Fruit fly (Drosophila melanogaster) whole organism, embryonic: ENCODE results near the gene Kah.

Experiments used
- Awh ChIP-seq: fragments of 200-800 bp; sonication (Bioruptor generic); IDR thresholded peaks from 2 replicates; pipeline ENCODE4, ENCODE4 v1.3.6; 2022; ENCODE audit warnings: missing biosample characterization, missing genetic modification characterization
- CG12942 ChIP-seq: fragments of 200-800 bp; sonication (Bioruptor generic); optimal IDR thresholded peaks from 3 replicates; lab custom pipeline; 2016; ENCODE audit warnings: missing biosample characterization, missing genetic modification characterization
- CG13287 ChIP-seq: fragments of 200-800 bp; sonication (Bioruptor generic); IDR thresholded peaks from 2 replicates; pipeline ENCODE4 v1.3.6; 2022; ENCODE audit warnings: missing biosample characterization, missing genetic modification characterization; ENCODE audit not compliant: partially characterized antibody
- CG18599 ChIP-seq: fragments of 200-800 bp; sonication (Bioruptor generic); optimal IDR thresholded peaks from 3 replicates; lab custom pipeline; 2017; ENCODE audit warnings: missing biosample characterization, missing genetic modification characterization, mild to moderate bottlenecking, moderate library complexity, missing genetic modification reagents
- CG4360 ChIP-seq: fragments of 200-800 bp; sonication (Bioruptor generic); IDR thresholded peaks from 2 replicates; pipeline ENCODE4 v1.3.6; 2022; ENCODE audit warnings: missing biosample characterization, missing genetic modification characterization
- CG8388 ChIP-seq: fragments of 200-800 bp; sonication (Bioruptor generic); optimal IDR thresholded peaks from 2 replicates; lab custom pipeline; 2019; ENCODE audit warnings: missing biosample characterization, mild to moderate bottlenecking, missing genetic modification characterization, moderate library complexity
- CG9215 ChIP-seq: fragments of 200-800 bp; sonication (Bioruptor generic); IDR thresholded peaks from 2 replicates; pipeline ENCODE4 v1.3.6; 2022; ENCODE audit warnings: missing biosample characterization, missing genetic modification characterization
- CG9437 ChIP-seq: fragments of 200-800 bp; sonication (Bioruptor generic); optimal IDR thresholded peaks from 2 replicates; lab custom pipeline; 2018; ENCODE audit warnings: missing biosample characterization, mild to moderate bottlenecking, missing genetic modification characterization
- Dad ChIP-seq: fragments of 200-800 bp; sonication (Bioruptor generic); optimal IDR thresholded peaks from 3 replicates; lab custom pipeline; 2016; ENCODE audit warnings: missing biosample characterization, missing genetic modification characterization
- Dip3 ChIP-seq: fragments of 200-800 bp; sonication (Bioruptor generic); optimal IDR thresholded peaks from 3 replicates; lab custom pipeline; 2016; ENCODE audit warnings: missing biosample characterization, missing genetic modification characterization
- Drgx ChIP-seq: fragments of 200-800 bp; sonication (Bioruptor generic); IDR thresholded peaks from 2 replicates; pipeline ENCODE4 v1.3.6; 2022; ENCODE audit warnings: missing biosample characterization, missing genetic modification characterization
- HLHmδ ChIP-seq: fragments of 200-800 bp; sonication (Bioruptor generic); optimal IDR thresholded peaks from 2 replicates; lab custom pipeline; 2018; ENCODE audit warnings: missing biosample characterization, mild to moderate bottlenecking, missing genetic modification characterization, moderate library complexity
- Meics ChIP-seq: fragments of 200-800 bp; sonication (Bioruptor generic); optimal IDR thresholded peaks from 2 replicates; lab custom pipeline; 2017; ENCODE audit warnings: missing biosample characterization, mild to moderate bottlenecking, missing genetic modification characterization
- NC2β ChIP-seq: fragments of 200-800 bp; sonication (Bioruptor generic); optimal IDR thresholded peaks from 2 replicates; lab custom pipeline; 2016; ENCODE audit warnings: missing biosample characterization, missing genetic modification characterization
- Nf-YB ChIP-seq: fragments of 200-800 bp; sonication (Bioruptor generic); optimal IDR thresholded peaks from 3 replicates; lab custom pipeline; 2019; ENCODE audit warnings: missing biosample characterization, mild to moderate bottlenecking, missing genetic modification characterization, moderate library complexity
- Scr ChIP-seq: fragments of 200-800 bp; sonication (Bioruptor generic); IDR thresholded peaks from 2 replicates; pipeline ENCODE4 v1.3.6; 2022; ENCODE audit warnings: missing biosample characterization, missing genetic modification characterization; ENCODE audit not compliant: partially characterized antibody
- Sry-β ChIP-seq: fragments of 200-800 bp; sonication (Bioruptor generic); optimal IDR thresholded peaks from 2 replicates; lab custom pipeline; 2018; ENCODE audit warnings: missing biosample characterization, mild to moderate bottlenecking, missing genetic modification characterization, moderate library complexity
- Tbp ChIP-seq: fragments of >200 bp; optimal IDR thresholded peaks from 2 replicates; lab custom pipeline; 2018; ENCODE audit warnings: missing biosample characterization, missing genetic modification characterization
- ap ChIP-seq: fragments of 200-800 bp; sonication (Bioruptor generic); IDR thresholded peaks from 2 replicates; pipeline ENCODE4 v1.3.6; 2022; ENCODE audit warnings: missing biosample characterization, missing genetic modification characterization
- bbx ChIP-seq: fragments of 200-800 bp; sonication (Bioruptor generic); IDR thresholded peaks from 2 replicates; pipeline ENCODE4 v1.3.6; 2022; ENCODE audit warnings: missing biosample characterization, missing genetic modification characterization; ENCODE audit not compliant: partially characterized antibody
- bsh ChIP-seq, 2 experiments: fragments of 200-800 bp; sonication (Bioruptor generic); optimal IDR thresholded peaks; 2 replicates each; lab custom pipeline; 2017 to 2018; ENCODE audit warnings: mild to moderate bottlenecking in 2 of 2, missing biosample characterization in 2 of 2, missing genetic modification characterization in 2 of 2, moderate library complexity in 1 of 2
- btn ChIP-seq: fragments of 200-800 bp; sonication (Bioruptor generic); optimal IDR thresholded peaks from 2 replicates; lab custom pipeline; 2016; ENCODE audit warnings: missing biosample characterization, missing genetic modification characterization
- corto ChIP-seq: fragments of 200-800 bp; sonication (Bioruptor generic); optimal IDR thresholded peaks from 2 replicates; lab custom pipeline; 2016; ENCODE audit warnings: missing biosample characterization, mild to moderate bottlenecking, missing genetic modification characterization, moderate library complexity
- crol ChIP-seq: fragments of 200-800 bp; sonication (Bioruptor generic); IDR thresholded peaks from 2 replicates; pipeline ENCODE4 v1.3.6; 2022; ENCODE audit warnings: missing biosample characterization, missing genetic modification characterization
- dpn ChIP-seq, 2 experiments: fragments of 200-800 bp; sonication (Bioruptor generic); optimal IDR thresholded peaks; 3 replicates each; lab custom pipeline; 2016; ENCODE audit warnings: missing biosample characterization in 2 of 2, missing genetic modification characterization in 2 of 2
- eve ChIP-seq, 2 experiments: fragments of >200 bp; optimal IDR thresholded peaks; 2 replicates each; lab custom pipeline; 2017; ENCODE audit warnings: missing biosample characterization in 2 of 2, missing genetic modification characterization in 2 of 2
- eyg ChIP-seq: fragments of 200-800 bp; sonication (Bioruptor generic); optimal IDR thresholded peaks from 3 replicates; lab custom pipeline; 2016; ENCODE audit warnings: missing biosample characterization, missing genetic modification characterization
- gro ChIP-seq: fragments of 200-800 bp; sonication (Bioruptor generic); optimal IDR thresholded peaks from 2 replicates; lab custom pipeline; 2016; ENCODE audit warnings: missing biosample characterization, missing genetic modification characterization
- klu ChIP-seq: fragments of 200-800 bp; sonication (Bioruptor generic); IDR thresholded peaks from 2 replicates; pipeline ENCODE4 v1.3.6; 2022; ENCODE audit warnings: missing biosample characterization, missing genetic modification characterization
- lbe ChIP-seq: fragments of 200-800 bp; sonication (Bioruptor generic); optimal IDR thresholded peaks from 2 replicates; lab custom pipeline; 2016; ENCODE audit warnings: missing biosample characterization, mild to moderate bottlenecking, missing genetic modification characterization
- lov ChIP-seq, 2 experiments: fragments of 200-800 bp in 1 of 2; fragments of >200 bp in 1 of 2; sonication (Bioruptor generic) in 1 of 2; IDR thresholded peaks in 1 of 2; optimal IDR thresholded peaks in 1 of 2; 2 replicates in 1 of 2; 3 replicates in 1 of 2; pipeline versions ENCODE4 v1.3.6 to Lab custom; 2017 to 2022; ENCODE audit warnings: missing biosample characterization in 1 of 2, missing genetic modification characterization in 1 of 2
- nom ChIP-seq: fragments of 200-800 bp; sonication (Bioruptor generic); optimal IDR thresholded peaks from 2 replicates; lab custom pipeline; 2017; ENCODE audit warnings: missing biosample characterization, missing genetic modification characterization, mild to moderate bottlenecking, moderate library complexity, missing genetic modification reagents
- prd ChIP-seq, 3 experiments: fragments of >200 bp in 2 of 3; fragments of 200-800 bp in 1 of 3; sonication (Bioruptor generic) in 1 of 3; optimal IDR thresholded peaks in 2 of 3; IDR thresholded peaks in 1 of 3; 2 replicates in 2 of 3; 3 replicates in 1 of 3; pipeline versions ENCODE4 v1.3.6 to Lab custom; 2017 to 2022; ENCODE audit warnings: missing biosample characterization in 1 of 3, missing genetic modification characterization in 1 of 3
- pros ChIP-seq: fragments of 200-800 bp; sonication (Bioruptor generic); optimal IDR thresholded peaks from 3 replicates; lab custom pipeline; 2019; ENCODE audit warnings: missing biosample characterization, mild to moderate bottlenecking, missing genetic modification characterization, moderate library complexity
- sens ChIP-seq: fragments of 200-800 bp; sonication (Bioruptor generic); peaks from one replicate; lab custom pipeline; 2016; ENCODE audit warnings: missing biosample characterization, missing genetic modification characterization
- wdn ChIP-seq: fragments of 200-800 bp; sonication (Bioruptor generic); IDR thresholded peaks from 2 replicates; pipeline ENCODE4 v1.3.6; 2022; ENCODE audit warnings: missing biosample characterization, missing genetic modification characterization
- zf30C ChIP-seq: fragments of 200-800 bp; sonication (Bioruptor generic); optimal IDR thresholded peaks from 3 replicates; lab custom pipeline; 2018; ENCODE audit warnings: missing biosample characterization, mild to moderate bottlenecking, missing genetic modification characterization
- zfh1 ChIP-seq: fragments of 200-800 bp; sonication (Bioruptor generic); IDR thresholded peaks from 3 replicates; pipeline ENCODE4 v1.3.6; 2022; ENCODE audit warnings: missing biosample characterization, missing genetic modification characterization

Gene Kah

dm6 chr3L:619427-620308, 30.6 kb upstream of the Kah start (continued):
- TF ChIP-seq lbe (GFP tag; lab: Kevin White, UChicago) (peak; percentile 43), CG18599 (GFP tag; lab: Kevin White, UChicago) (no peak), Drgx (peak; percentile 27; the same call in 1 of the 2 replicates), wdn (no peak), gro (GFP tag; lab: Kevin White, UChicago) (no peak), Sry-β (GFP tag; lab: Kevin White, UChicago) (no peak), btn (GFP tag; lab: Kevin White, UChicago) (no peak), ap (GFP tag; lab: Robert Waterston, UW) (no peak), Dip3 (GFP tag; lab: Kevin White, UChicago) (no peak), HLHmδ (no peak), klu (GFP tag; lab: Robert Waterston, UW) (no peak), dpn (GFP tag; optimal IDR thresholded peaks at IDR 0.05; lab: Kevin White, UChicago) (no peak), Awh (GFP tag; lab: Robert Waterston, UW) (no peak), CG9437 (GFP tag; lab: Kevin White, UChicago) (no peak), NC2β (no peak), CG13287 (GFP tag; lab: Robert Waterston, UW) (no peak), CG8388 (GFP tag; lab: Kevin White, UChicago) (no peak), Scr (no peak), lov (optimal IDR thresholded peaks at IDR 0.05; lab: Kevin White, UChicago) (no peak), lov (GFP tag; IDR thresholded peaks at IDR 0.05; lab: Robert Waterston, UW) (0 out of 3 replicates have a peak, but pooled peaks have one; percentile 4), CG9215 (GFP tag; lab: Robert Waterston, UW) (no peak), pros (GFP tag; lab: Kevin White, UChicago) (no peak), prd (optimal IDR thresholded peaks at IDR 0.05; lab: Kevin White, UChicago) (no peak), prd (GFP tag; IDR thresholded peaks at IDR 0.05; lab: Robert Waterston, UW) (0 out of 3 replicates have a peak, but pooled peaks have one; percentile 9)
- TF ChIP-seq, all 482 proteins: peak for 8

dm6 chr3L:618347-619272, 29.5 kb upstream of the Kah start:
- peak; percentile 61 for TF ChIP-seq lbe (GFP tag; lab: Kevin White, UChicago)
- no peak for TF ChIP-seq eyg (GFP tag; lab: Kevin White, UChicago)
- no peak for TF ChIP-seq Tbp (GFP tag; lab: Kevin White, UChicago)
- no peak for TF ChIP-seq Dad
- peak; percentile 20 for TF ChIP-seq corto (GFP tag; lab: Kevin White, UChicago)
- TF ChIP-seq crol (GFP tag; lab: Robert Waterston, UW): peak; percentile 37; the same call in 1 of the 2 replicates
- peak; percentile 71 for TF ChIP-seq sens (GFP tag; lab: Kevin White, UChicago)
- TF ChIP-seq zfh1 (GFP tag; lab: Robert Waterston, UW): 0 out of 3 replicates have a peak, but pooled peaks have one; percentile 23
- TF ChIP-seq nom (GFP tag; lab: Kevin White, UChicago): peak; percentile 24
- no peak for TF ChIP-seq bbx
- peak in 1 of 2 experiments; percentile 87 for TF ChIP-seq bsh (GFP tag; optimal IDR thresholded peaks at IDR 0.05; lab: Kevin White, UChicago)
- TF ChIP-seq eve (GFP tag; optimal IDR thresholded peaks at IDR 0.05; lab: Kevin White, UChicago): peak in 1 of 2 experiments; percentile 34
- TF ChIP-seq Meics: no peak
- no peak for TF ChIP-seq CG12942 (GFP tag; lab: Kevin White, UChicago)
- TF ChIP-seq Nf-YB (GFP tag; lab: Kevin White, UChicago): no peak
- peak; percentile 95 for TF ChIP-seq CG4360 (GFP tag; lab: Robert Waterston, UW)
- no peak for TF ChIP-seq gro (GFP tag; lab: Kevin White, UChicago)
- TF ChIP-seq zf30C (GFP tag; lab: Kevin White, UChicago): peak; percentile 22
